Worm (Caenorhabditis elegans): ENCODE measurements around the gene acd-3.

acd-3 gene

DNA sequence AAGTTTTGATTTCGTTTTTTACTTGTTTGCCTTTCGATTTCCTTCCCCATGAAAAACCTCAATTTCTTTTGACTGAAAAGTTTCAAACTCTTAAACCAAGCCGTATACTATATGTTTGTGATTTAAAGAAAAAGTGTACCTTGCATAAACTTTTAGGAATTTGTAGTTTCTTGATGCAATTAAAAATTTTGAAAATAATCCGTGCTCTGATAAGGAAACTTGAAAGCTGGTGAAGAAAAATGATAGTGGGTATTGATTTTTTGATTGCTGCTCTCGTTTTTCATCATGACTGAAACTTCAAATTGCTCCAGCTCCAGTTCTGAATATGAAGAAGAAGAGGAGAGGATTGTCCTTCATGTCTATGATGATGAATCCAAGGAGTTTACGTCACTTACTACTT is at the start of gene acd-3:
acd-3 (plus strand) TSS at position 222 of the 400 bp plus-strand sequence.
- no peak for TF ChIP-seq him-1 (tag; optimal IDR thresholded peaks at IDR 0.05)
- no peak for TF ChIP-seq dao-5 (tag; optimal IDR thresholded peaks at IDR 0.05)
- TF ChIP-seq W03F9.2 (tag; optimal IDR thresholded peaks at IDR 0.05) = no peak

ce11 chrX:14804706-14805105 is 44.4 kb upstream of the acd-3 start:
- no peak for TF ChIP-seq him-1 (tag; optimal IDR thresholded peaks at IDR 0.05)
- no peak for TF ChIP-seq dao-5 (tag; optimal IDR thresholded peaks at IDR 0.05)
- no peak for TF ChIP-seq W03F9.2 (tag; optimal IDR thresholded peaks at IDR 0.05)

DNA sequence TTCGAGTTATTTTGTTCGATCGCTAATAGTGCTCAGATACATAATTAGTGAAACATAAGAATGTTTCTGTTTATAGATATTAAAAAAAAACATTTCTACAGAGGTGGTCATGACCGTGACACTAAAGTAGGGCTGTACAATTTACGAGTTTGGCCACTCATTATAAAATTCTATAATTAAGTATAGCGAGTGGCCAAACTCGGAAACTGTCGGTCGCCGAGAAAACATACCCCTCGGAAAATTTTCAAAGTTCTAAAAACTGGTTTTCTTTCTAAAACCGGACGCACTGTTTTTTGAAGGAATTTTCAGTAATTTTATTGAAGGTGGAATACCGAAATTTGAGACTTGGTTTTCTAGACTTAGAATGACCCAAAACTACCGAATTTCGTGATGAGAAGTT is 43.3 kb upstream of the acd-3 start:
- TF ChIP-seq dao-5 (tag; optimal IDR thresholded peaks at IDR 0.05) = no peak
- TF ChIP-seq W03F9.2 (tag; optimal IDR thresholded peaks at IDR 0.05) = no peak
- TF ChIP-seq him-1 (tag; optimal IDR thresholded peaks at IDR 0.05) = no peak

ce11 chrX:14806936-14807335 is 42.1 kb upstream of the acd-3 start, which contains the start of gene F42D1.4:
Gene F42D1.4, plus strand, starts transcription at chrX:14807236.
- TF ChIP-seq him-1 (tag; optimal IDR thresholded peaks at IDR 0.05) (no peak), dao-5 (tag; optimal IDR thresholded peaks at IDR 0.05) (no peak), W03F9.2 (tag; optimal IDR thresholded peaks at IDR 0.05) (no peak)

DNA sequence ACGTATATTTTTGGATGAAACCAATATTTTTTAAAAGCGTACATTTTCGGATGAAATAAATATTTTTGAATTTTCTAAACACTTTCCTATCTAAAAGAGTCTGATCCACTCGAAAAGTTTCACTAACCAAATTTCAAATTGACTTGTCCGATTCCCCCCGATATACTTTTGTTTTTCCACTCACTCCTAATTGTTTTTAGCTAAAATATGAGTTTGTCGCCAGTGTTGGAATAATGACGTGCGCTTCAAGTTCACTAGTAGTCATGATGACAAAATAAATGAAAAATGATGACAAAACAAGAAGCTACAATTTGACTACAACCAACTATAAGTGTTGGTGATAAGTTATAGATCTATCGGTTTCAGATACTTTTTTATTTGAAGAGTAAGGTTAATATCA is 40.3 kb upstream of the acd-3 start:
- no peak for TF ChIP-seq dao-5 (tag; optimal IDR thresholded peaks at IDR 0.05)
- TF ChIP-seq W03F9.2 (tag; optimal IDR thresholded peaks at IDR 0.05) = no peak
- no peak for TF ChIP-seq him-1 (tag; optimal IDR thresholded peaks at IDR 0.05)

DNA sequence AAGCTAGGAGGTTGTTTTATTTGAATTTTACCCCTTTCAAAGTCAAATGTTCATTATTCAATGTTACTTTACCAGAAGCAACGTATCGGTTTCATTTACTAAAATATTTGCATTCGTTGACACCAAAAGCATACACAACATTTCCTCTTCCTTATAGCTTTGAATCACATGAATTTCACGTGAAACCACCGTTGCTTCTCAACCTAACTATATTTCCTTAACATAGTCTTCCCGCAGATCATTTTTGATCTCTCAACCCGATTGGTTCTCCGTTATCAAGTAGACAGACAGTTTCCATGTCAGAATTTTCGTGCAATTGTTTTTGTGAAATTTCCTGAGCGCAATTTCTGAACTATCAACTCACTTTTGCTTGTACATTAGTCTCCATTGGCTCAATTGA is 39.2 kb upstream of the acd-3 start:
- TF ChIP-seq dao-5 (tag; optimal IDR thresholded peaks at IDR 0.05) (no peak), him-1 (tag; optimal IDR thresholded peaks at IDR 0.05) (no peak), W03F9.2 (tag; optimal IDR thresholded peaks at IDR 0.05) (no peak)

DNA sequence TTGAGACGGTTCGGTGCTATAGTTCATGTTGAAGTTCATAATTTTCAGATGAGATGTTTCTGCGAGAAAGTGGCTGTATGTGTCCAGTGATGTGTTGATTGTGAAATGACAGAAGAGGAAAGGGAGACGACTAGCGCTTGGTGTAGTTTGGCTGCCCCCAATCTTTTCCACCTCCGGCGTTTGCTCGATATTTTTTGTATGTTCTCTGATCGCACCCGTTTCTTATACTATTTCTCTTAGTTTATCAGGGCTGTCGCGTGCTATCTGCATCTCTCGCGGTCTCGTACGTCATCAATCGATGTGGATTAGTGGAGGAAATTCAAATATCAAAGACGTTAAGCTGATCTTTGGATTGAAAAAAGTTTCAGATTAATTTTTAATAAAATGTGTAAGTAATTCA is 38.4 kb upstream of the acd-3 start, which contains the start of gene atf-4:
atf-4 (minus strand) TSS at position 93 of the 400 bp plus-strand sequence.
- peak; percentile 43 for TF ChIP-seq W03F9.2 (tag; optimal IDR thresholded peaks at IDR 0.05)
- TF ChIP-seq him-1 (tag; optimal IDR thresholded peaks at IDR 0.05) = no peak
- TF ChIP-seq dao-5 (tag; optimal IDR thresholded peaks at IDR 0.05) = no peak

ce11 chrX:14812061-14812460 is 37.0 kb upstream of the acd-3 start, which contains the start of gene T04C10.3:
Gene T04C10.3, plus strand, starts transcription at chrX:14812361.
- TF ChIP-seq him-1 (tag; optimal IDR thresholded peaks at IDR 0.05) (no peak), dao-5 (tag; optimal IDR thresholded peaks at IDR 0.05) (no peak), W03F9.2 (tag; optimal IDR thresholded peaks at IDR 0.05) (no peak)

DNA sequence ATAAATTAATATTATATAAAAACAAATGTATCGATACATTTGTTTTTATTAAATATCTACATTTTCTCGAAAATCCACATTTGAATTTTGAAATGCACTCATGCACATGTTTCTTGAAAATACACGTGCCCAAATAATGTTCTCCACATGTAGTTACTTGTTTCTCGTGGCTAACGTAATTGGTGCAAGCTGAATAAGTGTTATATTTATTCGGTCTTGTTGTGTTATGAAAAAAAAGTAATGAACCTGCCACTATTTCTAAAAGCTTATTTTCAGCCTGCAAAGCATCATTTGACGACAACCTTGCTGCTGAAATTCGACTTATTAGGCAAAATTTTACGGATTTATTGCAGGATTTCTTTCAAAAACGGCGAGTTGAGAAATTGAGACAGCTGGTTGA is 35.7 kb upstream of the acd-3 start:
- TF ChIP-seq dao-5 (tag; optimal IDR thresholded peaks at IDR 0.05) = no peak
- peak; percentile 62 for TF ChIP-seq him-1 (tag; optimal IDR thresholded peaks at IDR 0.05)
- TF ChIP-seq W03F9.2 (tag; optimal IDR thresholded peaks at IDR 0.05) = peak; percentile 79

DNA sequence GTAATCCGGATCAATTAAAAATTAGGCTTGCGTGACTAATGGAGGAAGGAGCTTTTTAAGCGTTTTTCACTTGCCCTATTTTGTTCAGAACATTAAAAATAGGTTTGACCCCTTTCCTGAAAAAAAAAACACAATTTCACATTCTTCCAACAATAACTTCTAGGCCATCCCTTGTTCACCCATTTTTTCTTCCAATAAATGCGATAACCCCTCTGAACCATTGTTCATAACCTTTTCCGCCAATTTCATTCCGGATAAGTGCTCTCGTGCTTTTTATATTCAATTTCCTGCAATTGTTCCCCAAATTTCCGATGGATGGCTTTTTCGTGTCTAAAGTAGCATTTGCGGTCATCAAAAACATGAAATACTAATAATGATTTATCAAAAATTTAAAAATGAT is 33.7 kb upstream of the acd-3 start:
- TF ChIP-seq him-1 (tag; optimal IDR thresholded peaks at IDR 0.05) = peak; percentile 25
- no peak for TF ChIP-seq W03F9.2 (tag; optimal IDR thresholded peaks at IDR 0.05)
- TF ChIP-seq dao-5 (tag; optimal IDR thresholded peaks at IDR 0.05) = no peak

DNA sequence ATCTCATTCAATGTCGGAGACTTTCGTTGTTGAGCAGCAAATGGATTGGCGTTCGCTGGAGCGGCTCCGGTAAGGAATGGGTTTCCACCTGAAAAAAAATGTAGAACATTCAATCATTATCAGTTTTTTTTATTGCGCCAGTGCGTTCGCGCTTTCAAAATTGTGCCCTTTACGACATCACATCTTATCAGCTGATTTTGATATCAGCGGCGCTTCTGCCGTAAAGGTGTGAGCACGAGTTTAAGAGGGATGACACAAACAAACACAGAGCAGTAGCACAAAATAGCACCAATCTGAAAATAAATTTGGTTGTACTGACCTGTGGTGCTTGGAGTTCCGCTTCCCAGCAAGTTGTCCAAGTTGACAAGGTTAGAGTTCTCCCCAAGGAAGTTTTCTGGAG is 32.4 kb upstream of the acd-3 start:
- no peak for TF ChIP-seq W03F9.2 (tag; optimal IDR thresholded peaks at IDR 0.05)
- TF ChIP-seq him-1 (tag; optimal IDR thresholded peaks at IDR 0.05) = no peak
- no peak for TF ChIP-seq dao-5 (tag; optimal IDR thresholded peaks at IDR 0.05)

- peak; percentile 63 for TF ChIP-seq W03F9.2 (tag; optimal IDR thresholded peaks at IDR 0.05)
- peak; percentile 91 for TF ChIP-seq him-1 (tag; optimal IDR thresholded peaks at IDR 0.05)
- TF ChIP-seq dao-5 (tag; optimal IDR thresholded peaks at IDR 0.05) = peak; percentile 47
These were observed 30.4 kb upstream of the acd-3 start, which contains the start of gene epn-1 for ce11 chrX:14818464-14819259. Gene epn-1, minus strand, starts transcription at chrX:14818514.

ce11 chrX:14819495-14819894 is 29.6 kb upstream of the acd-3 start:
- TF ChIP-seq dao-5 (tag; optimal IDR thresholded peaks at IDR 0.05) = no peak
- TF ChIP-seq W03F9.2 (tag; optimal IDR thresholded peaks at IDR 0.05) = no peak
- no peak for TF ChIP-seq him-1 (tag; optimal IDR thresholded peaks at IDR 0.05)

DNA sequence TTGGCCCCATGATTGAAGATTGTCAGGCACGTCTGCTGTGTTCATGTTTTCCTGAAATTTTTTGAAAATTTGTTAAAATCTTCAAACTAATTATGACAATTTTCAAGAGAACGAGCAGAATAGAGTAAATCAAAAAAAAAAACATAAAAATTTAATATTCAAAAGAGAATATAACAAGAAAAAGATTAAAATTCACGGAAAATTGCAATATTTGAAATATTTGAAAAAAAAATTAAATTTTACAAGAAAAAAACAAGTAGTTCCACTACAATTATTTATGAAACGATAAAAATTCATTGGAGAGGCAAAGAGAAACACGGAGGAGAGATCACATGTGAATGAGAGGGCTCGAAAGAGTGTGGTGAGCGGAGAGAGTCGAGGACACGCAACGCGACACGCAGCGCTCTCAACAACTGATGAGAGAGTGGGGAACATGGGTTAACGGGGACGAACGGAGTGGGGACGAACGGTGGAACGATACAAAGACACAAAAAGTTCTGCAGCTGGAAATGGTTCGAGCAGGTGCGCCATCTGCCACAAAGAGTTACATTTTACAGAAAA is 24.5 kb upstream of the acd-3 start, which contains the start of gene mbk-1:
mbk-1 (minus strand) TSS at position 51 of the 561 bp plus-strand sequence.
- TF ChIP-seq dao-5 (tag; optimal IDR thresholded peaks at IDR 0.05) = no peak
- peak; percentile 71 for TF ChIP-seq W03F9.2 (tag; optimal IDR thresholded peaks at IDR 0.05)
- peak; percentile 43 for TF ChIP-seq him-1 (tag; optimal IDR thresholded peaks at IDR 0.05)
